Fruit fly (Drosophila melanogaster) whole organism, adult: ENCODE data around the gene CG33764.
A peak's percentile ranks its signal among the peaks of the same experiment; 100 is the strongest.

Experiments used
- CG11617 ChIP-seq: fragments of 200-800 bp; sonication (Bioruptor generic); optimal IDR thresholded peaks from 2 replicates; lab custom pipeline; 2017; ENCODE audit warnings: mild to moderate bottlenecking, missing biosample characterization, missing genetic modification reagents, missing genetic modification characterization
- CG12768 ChIP-seq: fragments of 200-800 bp; sonication (Bioruptor generic); optimal IDR thresholded peaks from 2 replicates; lab custom pipeline; 2017; ENCODE audit warnings: missing biosample characterization, missing genetic modification characterization, mild to moderate bottlenecking, moderate library complexity, missing genetic modification reagents
- CG14711 ChIP-seq: fragments of 200-800 bp; sonication (Bioruptor generic); optimal IDR thresholded peaks from 2 replicates; lab custom pipeline; 2018; ENCODE audit warnings: missing biosample characterization, mild to moderate bottlenecking, missing genetic modification characterization, moderate library complexity
- CG1620 ChIP-seq: fragments of 200-800 bp; sonication (Bioruptor generic); optimal IDR thresholded peaks from 2 replicates; lab custom pipeline; 2016; ENCODE audit warnings: missing biosample characterization, missing genetic modification characterization
- CG33017 ChIP-seq: fragments of 200-800 bp; sonication (Bioruptor generic); optimal IDR thresholded peaks from 2 replicates; lab custom pipeline; 2018; ENCODE audit warnings: missing biosample characterization, mild to moderate bottlenecking, missing genetic modification characterization, moderate library complexity
- CG5204 ChIP-seq: fragments of 200-800 bp; sonication (Bioruptor generic); optimal IDR thresholded peaks from 2 replicates; lab custom pipeline; 2016; ENCODE audit warnings: missing biosample characterization, missing genetic modification characterization
- CG7045 ChIP-seq: fragments of 200-800 bp; sonication (Bioruptor generic); optimal IDR thresholded peaks from 2 replicates; lab custom pipeline; 2017; ENCODE audit warnings: missing biosample characterization, mild to moderate bottlenecking, missing genetic modification characterization
- CG7101 ChIP-seq: fragments of 200-800 bp; sonication (Bioruptor generic); optimal IDR thresholded peaks from 2 replicates; lab custom pipeline; 2018; ENCODE audit warnings: missing biosample characterization, mild to moderate bottlenecking, missing genetic modification characterization, moderate library complexity
- Clk ChIP-seq: fragments of 200-800 bp; sonication (Bioruptor generic); optimal IDR thresholded peaks from 2 replicates; lab custom pipeline; 2017; ENCODE audit warnings: missing biosample characterization, missing genetic modification characterization
- Crg-1 ChIP-seq: fragments of 200-800 bp; sonication (Bioruptor generic); optimal IDR thresholded peaks from 2 replicates; lab custom pipeline; 2016; ENCODE audit warnings: missing biosample characterization, missing genetic modification characterization
- Hr96 ChIP-seq: fragments of 200-800 bp; sonication (Bioruptor generic); optimal IDR thresholded peaks from 2 replicates; lab custom pipeline; 2016; ENCODE audit warnings: missing biosample characterization, missing genetic modification characterization
- Mnt ChIP-seq: fragments of 200-800 bp; sonication (Bioruptor generic); optimal IDR thresholded peaks from 2 replicates; lab custom pipeline; 2016; ENCODE audit warnings: missing biosample characterization, mild to moderate bottlenecking, missing genetic modification characterization
- bab1 ChIP-seq: fragments of 200-800 bp; sonication (Bioruptor generic); optimal IDR thresholded peaks from 3 replicates; lab custom pipeline; 2019; ENCODE audit warnings: missing biosample characterization, mild to moderate bottlenecking, missing genetic modification characterization, moderate library complexity
- cic ChIP-seq: fragments of 200-800 bp; sonication (Bioruptor generic); optimal IDR thresholded peaks from 2 replicates; lab custom pipeline; 2017; ENCODE audit warnings: missing biosample characterization, mild to moderate bottlenecking, missing genetic modification characterization, moderate library complexity
- cnc ChIP-seq, 2 experiments: fragments of >200 bp; optimal IDR thresholded peaks; 2 replicates each; lab custom pipeline; 2017
- kay ChIP-seq: fragments of 200-800 bp; sonication (Bioruptor generic); peaks from one replicate; lab custom pipeline; 2016; ENCODE audit warnings: missing biosample characterization, missing genetic modification characterization, borderline replicate concordance
- ovo ChIP-seq: fragments of 200-800 bp; sonication (Bioruptor generic); optimal IDR thresholded peaks from 2 replicates; lab custom pipeline; 2016; ENCODE audit warnings: missing biosample characterization, missing genetic modification characterization
- pad ChIP-seq: fragments of 200-800 bp; sonication (Bioruptor generic); optimal IDR thresholded peaks from 3 replicates; lab custom pipeline; 2017; ENCODE audit warnings: missing biosample characterization, missing genetic modification characterization, mild to moderate bottlenecking, moderate library complexity, missing genetic modification reagents
- tj ChIP-seq: fragments of 200-800 bp; sonication (Bioruptor generic); optimal IDR thresholded peaks from 3 replicates; lab custom pipeline; 2017; ENCODE audit warnings: missing biosample characterization, mild to moderate bottlenecking, missing genetic modification characterization, moderate library complexity
- toe ChIP-seq: fragments of 200-800 bp; sonication (Bioruptor generic); optimal IDR thresholded peaks from 2 replicates; lab custom pipeline; 2016; ENCODE audit warnings: missing biosample characterization, missing genetic modification characterization

Gene CG33764

DNA sequence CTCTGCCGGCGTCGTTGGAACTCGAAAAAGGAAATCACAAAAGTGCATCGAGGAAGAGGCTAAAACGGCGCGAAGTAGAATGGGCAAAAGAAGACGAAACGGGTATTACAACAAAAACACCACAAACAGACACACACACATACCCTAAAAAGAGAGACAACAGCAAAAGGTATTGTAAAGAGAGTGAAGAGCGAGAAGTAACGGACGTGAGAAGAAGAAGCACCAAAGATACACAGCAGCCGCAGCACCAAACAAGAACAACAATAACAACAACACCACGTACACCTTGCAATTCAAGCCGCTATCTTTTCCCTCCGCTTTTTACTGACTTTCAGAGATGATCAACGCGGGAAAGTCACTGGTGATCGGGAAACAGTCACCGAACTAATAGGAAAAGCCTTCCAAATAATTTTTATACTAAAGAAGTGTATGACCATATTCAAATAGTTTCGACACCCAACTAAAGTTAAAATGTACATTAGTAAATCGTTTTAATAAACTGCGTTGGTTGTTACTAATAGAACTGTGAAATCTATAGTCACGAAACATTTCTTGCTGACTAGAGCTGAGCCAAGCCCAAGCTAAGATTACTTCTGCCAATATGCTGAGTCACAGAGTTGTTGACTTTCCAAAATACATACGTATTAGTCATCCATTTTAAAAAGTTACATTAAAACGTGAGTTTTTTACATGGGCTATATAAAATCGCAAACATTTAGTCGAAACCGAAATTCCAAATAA, 15.0 kb downstream of the CG33764 start:
- peak in 1 of 2 experiments; percentile 43 for TF ChIP-seq cnc (optimal IDR thresholded peaks at IDR 0.05; lab: Kevin White, UChicago)
- TF ChIP-seq tj (GFP tag; lab: Kevin White, UChicago) = no peak
- peak; percentile 92 for TF ChIP-seq ovo (GFP tag; lab: Kevin White, UChicago)
- no peak for TF ChIP-seq Crg-1
- TF ChIP-seq pad (GFP tag; lab: Kevin White, UChicago) = no peak

DNA sequence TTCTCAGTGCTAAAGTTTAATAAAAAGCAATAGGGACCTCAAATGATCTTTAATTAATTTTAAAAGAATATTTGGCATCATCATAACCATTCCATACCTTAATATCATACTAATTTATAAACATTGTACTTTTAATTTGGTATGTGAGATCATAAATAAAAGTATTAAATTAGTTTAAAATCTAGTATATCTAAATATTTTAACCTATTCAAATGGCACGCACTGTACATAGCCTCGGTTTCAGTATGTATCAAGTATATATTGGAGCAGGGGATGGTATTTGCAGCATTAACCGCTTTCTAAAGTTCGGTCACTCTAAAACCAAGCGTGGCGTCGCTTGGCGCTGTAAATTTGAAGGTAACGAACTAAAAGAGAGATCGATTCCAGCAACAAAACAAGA, 24.9 kb downstream of the CG33764 start, which contains the start of gene pav:
pav (plus strand) TSS at position 307 of the 400 bp plus-strand sequence.
- TF ChIP-seq CG7101 (peak; percentile 27), CG33017 (peak; percentile 36), CG11617 (GFP tag; lab: Kevin White, UChicago) (no peak), CG12768 (GFP tag; lab: Kevin White, UChicago) (no peak), kay (GFP tag; lab: Kevin White, UChicago) (no peak), cnc (optimal IDR thresholded peaks at IDR 0.05; lab: Kevin White, UChicago) (no peak), ovo (GFP tag; lab: Kevin White, UChicago) (no peak), cic (GFP tag; lab: Kevin White, UChicago) (no peak), Mnt (GFP tag; lab: Kevin White, UChicago) (peak; percentile 18), Hr96 (GFP tag; lab: Kevin White, UChicago) (no peak), Clk (GFP tag; lab: Kevin White, UChicago) (no peak), Crg-1 (no peak), CG5204 (GFP tag; lab: Kevin White, UChicago) (no peak), tj (GFP tag; lab: Kevin White, UChicago) (no peak), CG1620 (no peak), toe (GFP tag; lab: Kevin White, UChicago) (no peak), bab1 (peak; percentile 58), CG7045 (GFP tag; lab: Kevin White, UChicago) (no peak), pad (GFP tag; lab: Kevin White, UChicago) (no peak), CG14711 (peak; percentile 48)

DNA sequence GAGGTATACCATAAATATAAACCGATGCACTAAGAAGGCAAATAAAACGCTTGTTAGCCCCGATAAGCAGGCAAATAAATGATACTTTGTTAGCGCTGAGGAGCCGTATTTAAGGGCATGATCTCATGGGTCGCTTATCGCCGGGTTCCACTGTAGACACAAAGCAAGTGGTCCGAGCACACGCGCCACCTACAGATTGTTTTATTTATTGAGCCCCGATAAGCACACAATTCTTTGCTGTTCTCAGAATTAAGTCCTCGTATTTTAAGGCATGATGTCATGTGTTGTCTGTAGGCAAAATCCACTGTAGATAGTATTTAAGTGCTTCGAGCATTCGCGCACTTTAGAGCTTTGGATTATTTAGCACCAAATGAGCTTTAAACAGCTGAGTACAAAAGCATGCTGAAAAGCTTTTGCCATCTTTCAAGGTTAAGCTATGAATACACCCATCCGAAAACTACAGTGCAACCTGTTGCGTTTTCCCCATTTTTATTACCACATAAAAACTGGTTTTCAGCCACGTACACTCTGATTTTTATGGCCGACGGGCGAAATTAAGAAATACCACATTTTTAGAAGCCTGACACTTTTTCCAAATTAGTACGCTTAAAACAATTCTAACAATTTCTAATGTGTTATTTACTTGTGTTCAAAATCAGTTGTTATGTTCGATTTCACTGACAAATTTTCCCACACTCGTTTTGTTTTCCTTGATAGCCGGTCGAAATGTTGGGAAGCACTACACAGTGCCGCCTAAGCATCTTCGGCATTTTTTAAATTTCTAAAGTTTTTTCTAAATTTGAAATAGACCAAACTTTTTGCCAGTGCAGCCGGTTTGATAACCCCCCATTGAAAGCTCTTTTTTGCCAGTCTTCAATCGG, 27.6 kb downstream of the CG33764 start, which contains the start of gene Sqor:
Sqor (plus strand) TSS at position 732 of the 881 bp plus-strand sequence.
- TF ChIP-seq tj (GFP tag; lab: Kevin White, UChicago) (peak; percentile 77), Clk (GFP tag; lab: Kevin White, UChicago) (peak; percentile 84), CG1620 (peak; percentile 78), kay (GFP tag; lab: Kevin White, UChicago) (no peak), toe (GFP tag; lab: Kevin White, UChicago) (peak; percentile 91), CG7101 (peak; percentile 91), Hr96 (GFP tag; lab: Kevin White, UChicago) (peak; percentile 92), cnc (optimal IDR thresholded peaks at IDR 0.05; lab: Kevin White, UChicago) (no peak), bab1 (peak; percentile 90), CG12768 (GFP tag; lab: Kevin White, UChicago) (peak; percentile 94), Crg-1 (peak; percentile 79), cic (GFP tag; lab: Kevin White, UChicago) (peak; percentile 71), Mnt (GFP tag; lab: Kevin White, UChicago) (peak; percentile 68), CG5204 (GFP tag; lab: Kevin White, UChicago) (peak; percentile 91), pad (GFP tag; lab: Kevin White, UChicago) (peak; percentile 82), ovo (GFP tag; lab: Kevin White, UChicago) (peak; percentile 77), CG7045 (GFP tag; lab: Kevin White, UChicago) (peak; percentile 92), CG33017 (peak; percentile 89), CG14711 (peak; percentile 76), CG11617 (GFP tag; lab: Kevin White, UChicago) (peak; percentile 97)

DNA sequence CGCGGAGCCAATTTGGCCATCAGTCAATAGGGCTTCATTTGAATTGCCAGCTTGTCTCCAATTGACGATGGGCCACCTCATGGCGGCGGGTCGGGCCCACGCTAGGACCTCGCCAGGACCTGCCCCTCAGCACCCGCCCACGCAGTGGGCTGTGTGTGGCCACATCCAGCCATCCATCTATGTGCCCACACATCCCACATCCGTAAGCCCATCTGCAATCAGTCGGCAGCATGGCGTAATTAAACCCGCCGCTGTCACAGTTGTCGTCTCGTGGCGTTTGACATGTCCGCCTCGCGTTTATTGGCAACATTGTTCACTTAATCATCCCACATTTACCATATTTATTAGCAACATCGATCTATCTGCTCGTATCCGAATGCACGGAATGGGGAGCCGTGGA, 29.1 kb downstream of the CG33764 start:
- TF ChIP-seq ovo (GFP tag; lab: Kevin White, UChicago) (no peak), cnc (optimal IDR thresholded peaks at IDR 0.05; lab: Kevin White, UChicago) (no peak), CG1620 (no peak), CG11617 (GFP tag; lab: Kevin White, UChicago) (no peak), CG14711 (no peak)

DNA sequence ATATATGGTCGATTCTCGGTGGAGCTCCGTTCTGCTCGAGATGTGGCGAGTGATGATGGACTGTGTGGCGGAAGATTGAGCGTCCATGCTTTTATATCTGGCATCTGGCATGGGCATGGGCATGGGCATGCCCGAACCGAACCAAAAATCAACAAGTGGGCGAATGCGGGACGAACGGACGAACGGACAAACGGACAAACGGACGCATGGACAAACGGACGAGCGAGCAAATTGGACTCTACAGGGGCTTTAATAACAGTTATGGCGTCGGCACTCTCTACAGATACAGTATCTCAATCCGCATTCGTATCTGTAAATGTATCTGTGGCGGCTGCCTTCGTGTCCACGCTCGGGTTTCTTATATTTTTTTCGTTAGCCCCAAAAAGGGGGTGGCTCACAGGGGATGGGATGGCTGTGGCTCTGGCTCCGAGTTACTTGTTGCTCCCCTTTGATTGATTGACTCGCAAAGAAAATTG, 31.2 kb downstream of the CG33764 start, which contains the start of gene ImpL2:
ImpL2 (minus strand) TSS at position 51 of the 476 bp plus-strand sequence.
- TF ChIP-seq CG7045 (GFP tag; lab: Kevin White, UChicago) = no peak
- TF ChIP-seq Mnt (GFP tag; lab: Kevin White, UChicago) = no peak
- no peak for TF ChIP-seq cic (GFP tag; lab: Kevin White, UChicago)
- TF ChIP-seq Clk (GFP tag; lab: Kevin White, UChicago) = no peak
- TF ChIP-seq toe (GFP tag; lab: Kevin White, UChicago) = no peak
- no peak for TF ChIP-seq CG11617 (GFP tag; lab: Kevin White, UChicago)
- no peak for TF ChIP-seq CG12768 (GFP tag; lab: Kevin White, UChicago)
- TF ChIP-seq CG14711 = no peak
- TF ChIP-seq ovo (GFP tag; lab: Kevin White, UChicago) = no peak
- TF ChIP-seq Hr96 (GFP tag; lab: Kevin White, UChicago) = no peak
- TF ChIP-seq cnc (optimal IDR thresholded peaks at IDR 0.05; lab: Kevin White, UChicago) = no peak
- no peak for TF ChIP-seq CG33017
- no peak for TF ChIP-seq kay (GFP tag; lab: Kevin White, UChicago)
- TF ChIP-seq tj (GFP tag; lab: Kevin White, UChicago) = no peak
- TF ChIP-seq pad (GFP tag; lab: Kevin White, UChicago) = no peak
- no peak for TF ChIP-seq Crg-1
